Worm (Caenorhabditis elegans) whole organism, late embryonic: ENCODE results near the gene C32B5.7.

Source experiments
- F13H6.1 ChIP-seq: sonication (generic microtip); optimal IDR thresholded peaks from 2 replicates; lab custom pipeline; 2016; ENCODE audit warnings: missing genetic modification characterization, missing compliant biosample characterization
- Y22D7AL.16 ChIP-seq: sonication (generic microtip); optimal IDR thresholded peaks from 2 replicates; lab custom pipeline; 2016; ENCODE audit warnings: missing genetic modification characterization, missing compliant biosample characterization
- ama-1 ChIP-seq: fragments of 150-350 bp; optimal IDR thresholded peaks from 2 replicates; lab custom pipeline; 2014
- ceh-18 ChIP-seq: sonication (generic microtip); optimal IDR thresholded peaks from 2 replicates; lab custom pipeline; 2016; ENCODE audit warnings: missing genetic modification characterization, missing compliant biosample characterization
- che-1 ChIP-seq: sonication (generic microtip); optimal IDR thresholded peaks from 2 replicates; lab custom pipeline; 2016; ENCODE audit warnings: mild to moderate bottlenecking, missing genetic modification characterization, missing compliant biosample characterization
- dve-1 ChIP-seq: sonication (generic microtip); optimal IDR thresholded peaks from 2 replicates; lab custom pipeline; 2017; ENCODE audit warnings: antibody characterized with exemption, mild to moderate bottlenecking, missing genetic modification characterization, missing compliant biosample characterization
- ets-4 ChIP-seq: sonication (generic microtip); optimal IDR thresholded peaks from 2 replicates; lab custom pipeline; 2016; ENCODE audit warnings: missing genetic modification characterization, missing compliant biosample characterization
- eyg-1 ChIP-seq: sonication (generic microtip); optimal IDR thresholded peaks from 2 replicates; lab custom pipeline; 2016; ENCODE audit warnings: missing genotype, missing genetic modification characterization, missing compliant biosample characterization
- nfya-1 ChIP-seq: sonication (generic microtip); optimal IDR thresholded peaks from 2 replicates; lab custom pipeline; 2017; ENCODE audit warnings: missing genetic modification characterization, mild to moderate bottlenecking, missing compliant biosample characterization, antibody characterized with exemption, moderate library complexity
- nhr-11 ChIP-seq: fragments of 150-350 bp; optimal IDR thresholded peaks from 2 replicates; lab custom pipeline; 2014; ENCODE audit warnings: missing biosample characterization, missing genetic modification characterization
- pqm-1 ChIP-seq: sonication (generic microtip); optimal IDR thresholded peaks from 2 replicates; lab custom pipeline; 2016; ENCODE audit warnings: missing genetic modification characterization, missing compliant biosample characterization
- sdc-2 ChIP-seq: sonication (generic microtip); optimal IDR thresholded peaks from 2 replicates; lab custom pipeline; 2016; ENCODE audit warnings: missing genotype, missing genetic modification characterization, missing compliant biosample characterization
- sox-2 ChIP-seq: fragments of 200-800 bp; sonication (Bioruptor generic); IDR thresholded peaks from 2 replicates; pipeline ENCODE4 v1.3.6; 2022; ENCODE audit warnings: missing genetic modification reagents, missing genetic modification characterization, missing compliant biosample characterization
- tbx-2 ChIP-seq: sonication (generic microtip); optimal IDR thresholded peaks from 2 replicates; lab custom pipeline; 2016; ENCODE audit warnings: missing genetic modification characterization, missing compliant biosample characterization

DNA sequence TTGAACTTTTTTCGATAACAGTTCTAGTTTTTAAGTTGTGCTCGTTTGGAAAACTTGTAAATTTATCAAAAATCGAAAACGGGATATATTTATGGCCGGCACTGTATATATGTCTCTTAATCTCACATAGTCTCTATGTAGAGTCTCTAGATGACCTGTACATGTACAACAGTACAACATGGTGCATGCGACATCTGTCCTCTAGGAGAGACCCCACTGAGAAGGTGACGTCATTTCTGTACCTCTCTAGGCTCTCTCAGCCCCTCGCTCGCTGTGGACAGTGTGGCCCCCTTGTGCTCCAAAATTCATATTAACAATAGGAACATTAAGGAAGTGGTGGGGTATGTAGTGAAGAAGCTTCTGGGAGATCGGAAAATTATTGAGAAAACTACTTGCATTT is 23.1 kb upstream of the C32B5.7 start:
- TF ChIP-seq tbx-2 = no peak
- no peak for TF ChIP-seq pqm-1 (tag; lab: Kevin White, UChicago)
- TF ChIP-seq sox-2 (GFP tag; lab: Robert Waterston, UW) = no peak
- TF ChIP-seq sdc-2 (tag; lab: Kevin White, UChicago) = no peak
- TF ChIP-seq ceh-18 (tag; lab: Kevin White, UChicago) = no peak
- no peak for TF ChIP-seq nhr-11 (tag; lab: Kevin White, UChicago)
- TF ChIP-seq Y22D7AL.16 (tag; lab: Kevin White, UChicago) = no peak
- TF ChIP-seq eyg-1 = no peak
- no peak for TF ChIP-seq nfya-1 (tag; lab: Kevin White, UChicago)
- TF ChIP-seq dve-1 (tag; lab: Kevin White, UChicago) = no peak
- no peak for TF ChIP-seq ama-1 (lab: Kevin White, UChicago)
- TF ChIP-seq che-1 = no peak
- no peak for TF ChIP-seq ets-4 (tag; lab: Kevin White, UChicago)
- no peak for TF ChIP-seq F13H6.1
